Fruit fly (Drosophila melanogaster): ENCODE data around the gene CG43897.

DNA sequence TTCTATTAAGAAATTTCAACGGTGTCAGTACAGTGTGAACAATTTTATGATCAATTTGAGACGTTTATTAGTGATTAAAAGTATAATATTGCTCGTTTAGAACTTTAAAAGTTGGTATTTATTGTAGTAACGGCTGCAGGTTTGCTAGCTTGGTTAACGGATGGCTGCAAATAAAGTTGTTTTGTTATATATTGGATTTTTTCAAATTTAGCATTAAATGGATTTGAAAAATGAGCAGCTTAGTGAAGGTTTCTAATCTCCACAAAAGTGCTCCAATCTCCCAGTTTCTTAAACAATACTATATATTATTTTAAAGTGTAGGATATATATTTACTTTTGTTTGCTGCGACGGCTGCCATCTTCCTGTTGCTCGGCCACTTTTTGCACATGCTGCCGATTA is 58.4 kb downstream of the CG43897 start:
- no peak for TF ChIP-seq dmrt93B (GFP tag; optimal IDR thresholded peaks at IDR 0.05)
- TF ChIP-seq rgr (GFP tag; optimal IDR thresholded peaks at IDR 0.05) = no peak
- no peak for TF ChIP-seq OdsH (GFP tag; optimal IDR thresholded peaks at IDR 0.05)
- no peak for TF ChIP-seq Abd-B (GFP tag; optimal IDR thresholded peaks at IDR 0.05)
- no peak for TF ChIP-seq ey (GFP tag; optimal IDR thresholded peaks at IDR 0.05)
- no peak for TF ChIP-seq psq (GFP tag; optimal IDR thresholded peaks at IDR 0.05)
- TF ChIP-seq foxo (GFP tag; optimal IDR thresholded peaks at IDR 0.05) = no peak
- TF ChIP-seq HLH106 (tag; optimal IDR thresholded peaks at IDR 0.05) = no peak
- TF ChIP-seq Hr78 (GFP tag; optimal IDR thresholded peaks at IDR 0.05) = no peak
- TF ChIP-seq Hnf4 (GFP tag; optimal IDR thresholded peaks at IDR 0.05) = no peak
